Fruit fly (Drosophila melanogaster) whole organism, embryonic: ENCODE measurements around the gene CG11679.

Experiments used
- CG13775 ChIP-seq: fragments of 200-800 bp; sonication (Bioruptor generic); optimal IDR thresholded peaks from 3 replicates; lab custom pipeline; 2017; ENCODE audit warnings: missing biosample characterization, mild to moderate bottlenecking, missing genetic modification characterization
- CG5953 ChIP-seq: fragments of 200-800 bp; sonication (Bioruptor generic); IDR thresholded peaks from 2 replicates; pipeline ENCODE4 v1.3.6; 2022; ENCODE audit warnings: missing biosample characterization, missing genetic modification characterization
- CG8290 ChIP-seq, 3 experiments: fragments of 200-800 bp; sonication (Bioruptor generic); optimal IDR thresholded peaks; 2 replicates each; lab custom pipeline; 2016 to 2019; ENCODE audit warnings: missing biosample characterization in 3 of 3, missing genetic modification characterization in 3 of 3, mild to moderate bottlenecking in 2 of 3, moderate library complexity in 1 of 3
- Fer3 ChIP-seq: fragments of 200-800 bp; sonication (Bioruptor generic); optimal IDR thresholded peaks from 2 replicates; lab custom pipeline; 2018; ENCODE audit warnings: missing biosample characterization, mild to moderate bottlenecking, missing genetic modification characterization, moderate library complexity
- Tbp ChIP-seq: fragments of >200 bp; optimal IDR thresholded peaks from 2 replicates; lab custom pipeline; 2018; ENCODE audit warnings: missing biosample characterization, missing genetic modification characterization
- al ChIP-seq: fragments of 200-800 bp; sonication (Bioruptor generic); IDR thresholded peaks from 2 replicates; pipeline ENCODE4 v1.3.6; 2022; ENCODE audit warnings: missing biosample characterization, missing genetic modification characterization
- cas ChIP-seq: fragments of 200-800 bp; sonication (Bioruptor generic); IDR thresholded peaks from 2 replicates; pipeline ENCODE4 v1.3.6; 2022; ENCODE audit warnings: missing biosample characterization, missing genetic modification characterization
- fd102C ChIP-seq: fragments of 200-800 bp; sonication (Bioruptor generic); optimal IDR thresholded peaks from 2 replicates; lab custom pipeline; 2018; ENCODE audit warnings: missing biosample characterization, mild to moderate bottlenecking, missing genetic modification characterization, moderate library complexity
- gsb ChIP-seq: fragments of 200-800 bp; sonication (Bioruptor generic); IDR thresholded peaks from 2 replicates; pipeline ENCODE4 v1.3.6; 2022; ENCODE audit warnings: missing biosample characterization, missing genetic modification characterization
- org-1 ChIP-seq: fragments of 200-800 bp; sonication (Bioruptor generic); optimal IDR thresholded peaks from 2 replicates; lab custom pipeline; 2017; ENCODE audit warnings: missing biosample characterization, missing genetic modification characterization
- twi ChIP-seq: fragments of 200-800 bp; optimal IDR thresholded peaks from 2 replicates; lab custom pipeline; 2019; ENCODE audit warnings: missing biosample characterization, mild to moderate bottlenecking, missing genetic modification characterization, moderate library complexity

dm6 chrX:15758692-15759240, 20.0 kb upstream of the CG11679 start:
- TF ChIP-seq gsb (GFP tag; lab: Robert Waterston, UW) (no peak), Fer3 (tag; lab: Kevin White, UChicago) (no peak), al (GFP tag; lab: Robert Waterston, UW) (no peak), CG8290 (GFP tag; optimal IDR thresholded peaks at IDR 0.05; lab: Kevin White, UChicago) (no peak), CG8290 (tag; optimal IDR thresholded peaks at IDR 0.05; lab: Kevin White, UChicago) (no peak), org-1 (GFP tag; lab: Kevin White, UChicago) (no peak), twi (no peak), CG5953 (no peak), CG13775 (GFP tag; lab: Kevin White, UChicago) (no peak), fd102C (GFP tag; lab: Kevin White, UChicago) (no peak), cas (GFP tag; lab: Robert Waterston, UW) (no peak), Tbp (no peak)
